Worm (Caenorhabditis elegans) whole organism, L3 larva: ENCODE results near the gene clec-58.

Experiments
- nhr-76 ChIP-seq: fragments of 150-350 bp; sonication (generic microtip); optimal IDR thresholded peaks from 5 replicates; lab custom pipeline; 2014; ENCODE audit warnings: missing biosample characterization, missing genetic modification characterization
- snpc-4 ChIP-seq: fragments of 150-350 bp; optimal IDR thresholded peaks from 2 replicates; lab custom pipeline; 2014; ENCODE audit warnings: missing biosample characterization, missing genetic modification characterization
- unc-39 ChIP-seq: sonication (generic microtip); optimal IDR thresholded peaks from 4 replicates; lab custom pipeline; 2017; ENCODE audit warnings: missing biosample characterization, missing genetic modification characterization
- unc-62 ChIP-seq: fragments of 150-350 bp; sonication (generic microtip); optimal IDR thresholded peaks from 4 replicates; lab custom pipeline; 2014; ENCODE audit warnings: missing biosample characterization, missing genetic modification reagents, missing genetic modification characterization
- ztf-4 ChIP-seq: fragments of 150-350 bp; optimal IDR thresholded peaks from 2 replicates; lab custom pipeline; 2014; ENCODE audit warnings: missing biosample characterization, missing genetic modification characterization

DNA sequence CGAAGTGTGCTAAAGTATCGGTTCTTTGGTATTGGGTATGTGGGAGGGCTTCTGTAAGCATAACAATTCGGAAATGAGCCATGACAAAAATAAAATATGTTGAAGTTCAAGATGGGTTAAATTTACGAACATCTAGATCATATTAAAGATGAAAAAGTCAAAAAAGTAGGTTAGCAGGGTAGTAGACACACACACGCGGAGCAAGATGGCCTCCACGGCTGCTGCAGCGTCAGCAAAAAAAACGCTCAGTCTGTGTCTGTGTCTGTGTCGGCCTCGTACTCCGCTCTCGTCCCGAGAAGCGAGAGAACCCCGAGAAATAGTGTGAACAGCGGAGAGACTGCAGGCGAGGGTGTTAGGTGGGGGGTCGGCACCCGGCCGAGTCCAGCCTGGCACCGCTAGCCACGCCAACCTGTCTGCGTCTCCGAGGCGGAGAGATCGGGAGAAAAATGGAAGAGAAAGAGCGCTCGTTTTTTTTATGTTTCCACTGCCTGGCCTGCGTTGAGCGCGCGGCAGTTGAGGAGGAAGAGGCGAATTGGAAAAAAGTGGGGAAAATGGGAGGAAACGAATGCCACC lies 26.6 kb upstream of the clec-58 start, which contains the start of gene myrf-1:
- TF ChIP-seq unc-62 (GFP tag; lab: Kevin White, UChicago) (peak; percentile 83), ztf-4 (tag; lab: Kevin White, UChicago) (no peak), nhr-76 (no peak), unc-39 (tag; lab: Kevin White, UChicago) (no peak), snpc-4 (tag; lab: Kevin White, UChicago) (peak; percentile 33)
